Worm (Caenorhabditis elegans) whole organism, L1 larva: ENCODE results near the gene srh-231.
A peak's percentile ranks its signal among the peaks of the same experiment; 100 is the strongest.
"Not testable (repeated sequence)": the region's sequence is repeated elsewhere in the genome, so short reads cannot be mapped to it uniquely, and the experiment has no call there.

Experiments
- C04F5.9 ChIP-seq: sonication (generic microtip); optimal IDR thresholded peaks from 2 replicates; lab custom pipeline; 2016; ENCODE audit warnings: missing genetic modification characterization, missing compliant biosample characterization
- C34B4.2 ChIP-seq: sonication (generic microtip); optimal IDR thresholded peaks from 2 replicates; lab custom pipeline; 2017; ENCODE audit warnings: mild to moderate bottlenecking, missing genetic modification characterization, missing compliant biosample characterization
- aha-1 ChIP-seq: fragments of 150-350 bp; optimal IDR thresholded peaks from 2 replicates; lab custom pipeline; 2014; ENCODE audit warnings: missing biosample characterization, missing genetic modification characterization
- ama-1 ChIP-seq: fragments of 150-350 bp; optimal IDR thresholded peaks from 2 replicates; lab custom pipeline; 2014
- blmp-1 ChIP-seq: fragments of 150-350 bp; optimal IDR thresholded peaks from 2 replicates; lab custom pipeline; 2014; ENCODE audit warnings: missing biosample characterization, missing genetic modification characterization
- ceh-82 ChIP-seq, 3 experiments: fragments of 150-350 bp in 1 of 3; sonication (generic microtip) in 2 of 3; optimal IDR thresholded peaks; 2 replicates each; lab custom pipeline; 2014 to 2017; ENCODE audit warnings: missing biosample characterization in 3 of 3, missing genetic modification characterization in 3 of 3
- ces-1 ChIP-seq: fragments of 150-350 bp; optimal IDR thresholded peaks from 2 replicates; lab custom pipeline; 2014; ENCODE audit warnings: missing biosample characterization, missing genetic modification reagents, missing genetic modification characterization
- dpl-1 ChIP-seq, 3 experiments: fragments of 150-350 bp in 2 of 3; sonication (generic microtip) in 1 of 3; optimal IDR thresholded peaks; 2 replicates each; lab custom pipeline; 2014 to 2017; ENCODE audit warnings: missing biosample characterization in 3 of 3, missing genetic modification characterization in 3 of 3, missing genetic modification reagents in 3 of 3
- efl-1 ChIP-seq, 4 experiments: fragments of 150-350 bp; optimal IDR thresholded peaks in 3 of 4; peaks in 1 of 4; 1 replicate in 1 of 4; 2 replicates in 3 of 4; lab custom pipeline; 2014; ENCODE audit warnings: missing biosample characterization in 2 of 4, missing genetic modification characterization in 2 of 4, missing genetic modification reagents in 2 of 4
- fkh-4 ChIP-seq: sonication (generic microtip); optimal IDR thresholded peaks from 2 replicates; lab custom pipeline; 2016; ENCODE audit warnings: missing compliant biosample characterization, missing genetic modification characterization, borderline replicate concordance
- fkh-8 ChIP-seq: sonication (generic microtip); optimal IDR thresholded peaks from 2 replicates; lab custom pipeline; 2016; ENCODE audit warnings: mild to moderate bottlenecking, missing genetic modification characterization, missing compliant biosample characterization
- fos-1 ChIP-seq: fragments of 150-350 bp; optimal IDR thresholded peaks from 2 replicates; lab custom pipeline; 2014; ENCODE audit warnings: missing biosample characterization, missing genetic modification characterization
- grh-1 ChIP-seq: fragments of 200-800 bp; sonication (Bioruptor generic); IDR thresholded peaks from 2 replicates; pipeline ENCODE4 v1.3.6; 2022; ENCODE audit warnings: missing genetic modification reagents, missing genetic modification characterization, missing compliant biosample characterization
- hlh-4 ChIP-seq: sonication (generic microtip); optimal IDR thresholded peaks from 2 replicates; lab custom pipeline; 2016; ENCODE audit warnings: mild to moderate bottlenecking, missing genetic modification characterization, missing compliant biosample characterization
- hpl-2 ChIP-seq: fragments of 150-350 bp; optimal IDR thresholded peaks from 2 replicates; lab custom pipeline; 2014; ENCODE audit warnings: missing biosample characterization, missing genetic modification reagents, missing genetic modification characterization
- irx-1 ChIP-seq: sonication (generic microtip); optimal IDR thresholded peaks from 2 replicates; lab custom pipeline; 2016; ENCODE audit warnings: missing genetic modification characterization, missing compliant biosample characterization
- lin-13 ChIP-seq: fragments of 150-350 bp; optimal IDR thresholded peaks from 2 replicates; lab custom pipeline; 2014; ENCODE audit warnings: missing biosample characterization, missing genetic modification reagents, missing genetic modification characterization
- lin-15B ChIP-seq: fragments of 150-350 bp; sonication (generic microtip); optimal IDR thresholded peaks from 3 replicates; lab custom pipeline; 2014; ENCODE audit warnings: missing biosample characterization, missing genetic modification characterization
- lin-35 ChIP-seq, 2 experiments: fragments of 150-350 bp; optimal IDR thresholded peaks; 2 replicates each; lab custom pipeline; 2014; ENCODE audit warnings: missing biosample characterization in 2 of 2, missing genetic modification characterization in 2 of 2, missing genetic modification reagents in 2 of 2
- lir-3 ChIP-seq: sonication (generic microtip); optimal IDR thresholded peaks from 2 replicates; lab custom pipeline; 2016; ENCODE audit warnings: mild to moderate bottlenecking, missing genetic modification characterization, moderate library complexity, missing compliant biosample characterization; ENCODE audit not compliant: poor library complexity
- mab-9 ChIP-seq: fragments of 200-800 bp; sonication (Bioruptor generic); IDR thresholded peaks from 2 replicates; pipeline ENCODE4 v1.3.6; 2022; ENCODE audit warnings: missing genetic modification reagents, missing genetic modification characterization, missing compliant biosample characterization
- mdl-1 ChIP-seq, 2 experiments: fragments of 150-350 bp; optimal IDR thresholded peaks; 2 replicates each; lab custom pipeline; 2014 to 2017; ENCODE audit warnings: missing biosample characterization in 2 of 2, missing genetic modification characterization in 2 of 2, inconsistent platforms in 1 of 2
- nhr-19 ChIP-seq: fragments of 200-800 bp; sonication (Bioruptor generic); conservative IDR thresholded peaks from 2 replicates; pipeline ENCODE4 v1.3.6; 2022; ENCODE audit warnings: missing genetic modification characterization, missing compliant biosample characterization
- nhr-20 ChIP-seq: sonication (generic microtip); optimal IDR thresholded peaks from 2 replicates; lab custom pipeline; 2016; ENCODE audit warnings: mild to moderate bottlenecking, missing genetic modification characterization, missing compliant biosample characterization
- nhr-237 ChIP-seq: fragments of 150-350 bp; optimal IDR thresholded peaks from 2 replicates; lab custom pipeline; 2014; ENCODE audit warnings: missing biosample characterization, missing genetic modification characterization
- nhr-71 ChIP-seq: sonication (generic microtip); optimal IDR thresholded peaks from 2 replicates; lab custom pipeline; 2016; ENCODE audit warnings: mild to moderate bottlenecking, missing genetic modification characterization, moderate library complexity, missing compliant biosample characterization
- nhr-84 ChIP-seq: sonication (generic microtip); optimal IDR thresholded peaks from 2 replicates; lab custom pipeline; 2017; ENCODE audit warnings: missing biosample characterization, missing genetic modification characterization
- pag-3 ChIP-seq: sonication (generic microtip); optimal IDR thresholded peaks from 2 replicates; lab custom pipeline; 2017; ENCODE audit warnings: missing genetic modification characterization, mild to moderate bottlenecking, missing compliant biosample characterization, antibody characterized with exemption, borderline replicate concordance; ENCODE audit not compliant: insufficient read depth
- pqm-1 ChIP-seq: sonication (generic microtip); optimal IDR thresholded peaks from 3 replicates; lab custom pipeline; 2017; ENCODE audit warnings: missing biosample characterization, missing genetic modification characterization
- rnt-1 ChIP-seq: sonication (generic microtip); optimal IDR thresholded peaks from 2 replicates; lab custom pipeline; 2016; ENCODE audit warnings: mild to moderate bottlenecking, missing genetic modification characterization, moderate library complexity, missing compliant biosample characterization
- snpc-4 ChIP-seq: fragments of 150-350 bp; optimal IDR thresholded peaks from 2 replicates; lab custom pipeline; 2014; ENCODE audit warnings: missing biosample characterization, missing genetic modification characterization
- snu-23 ChIP-seq: sonication (generic microtip); optimal IDR thresholded peaks from 2 replicates; lab custom pipeline; 2016; ENCODE audit warnings: missing genetic modification characterization, missing compliant biosample characterization
- sox-4 ChIP-seq: sonication (generic microtip); optimal IDR thresholded peaks from 2 replicates; lab custom pipeline; 2016; ENCODE audit warnings: missing genetic modification characterization, missing compliant biosample characterization
- sptf-1 ChIP-seq: fragments of 150-350 bp; optimal IDR thresholded peaks from 2 replicates; lab custom pipeline; 2014; ENCODE audit warnings: missing biosample characterization, missing genetic modification characterization
- sup-37 ChIP-seq: fragments of 200-800 bp; sonication (Bioruptor generic); optimal IDR thresholded peaks from 2 replicates; lab custom pipeline; 2018; ENCODE audit warnings: mild to moderate bottlenecking, missing genetic modification characterization, missing compliant biosample characterization
- swsn-7 ChIP-seq: sonication (generic microtip); optimal IDR thresholded peaks from 2 replicates; lab custom pipeline; 2016; ENCODE audit warnings: missing genetic modification characterization, missing compliant biosample characterization
- unc-98 ChIP-seq: fragments of 200-800 bp; sonication (Bioruptor generic); IDR thresholded peaks from 2 replicates; pipeline ENCODE4 v1.3.6; 2022; ENCODE audit warnings: missing genetic modification characterization, missing compliant biosample characterization
- xbp-1 ChIP-seq: sonication (generic microtip); optimal IDR thresholded peaks from 2 replicates; lab custom pipeline; 2016; ENCODE audit warnings: missing genetic modification characterization, missing compliant biosample characterization
- zip-4 ChIP-seq: fragments of 200-800 bp; sonication (Bioruptor generic); optimal IDR thresholded peaks from 2 replicates; lab custom pipeline; 2018; ENCODE audit warnings: mild to moderate bottlenecking, missing genetic modification characterization, moderate library complexity, missing compliant biosample characterization

srh-231 gene

ce11 chrV:7349541-7349940 lies 2.5 kb downstream of the srh-231 start, which contains the start of gene nhr-149:
Gene nhr-149 (minus strand): TSS chrV:7349641.
- TF ChIP-seq ceh-82 (tag; optimal IDR thresholded peaks at IDR 0.05; lab: Kevin White, UChicago) (no peak), hpl-2 (GFP tag; lab: Kevin White, UChicago) (no peak)

DNA sequence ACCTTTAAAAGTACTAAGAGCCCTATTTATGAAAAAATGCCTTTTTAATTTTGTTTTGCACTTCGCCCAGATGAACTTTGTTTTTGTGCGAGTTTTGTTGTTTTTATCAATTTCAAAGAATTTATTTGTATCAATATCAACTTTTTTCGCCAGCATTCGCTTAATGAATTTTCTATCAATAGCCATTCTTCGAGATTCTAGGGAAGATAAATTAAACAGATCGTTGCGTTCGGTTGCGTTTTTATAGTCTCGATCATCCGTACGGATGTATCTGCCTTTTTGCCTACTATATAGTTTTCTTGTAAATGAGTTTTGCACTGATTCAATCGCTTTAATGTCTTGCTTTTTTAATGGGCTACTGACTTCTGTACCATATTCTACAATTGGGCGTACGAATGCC lies 6.5 kb downstream of the srh-231 start, which contains the start of gene nhr-147:
Gene nhr-147 (plus strand): TSS at position 301 of the 400 bp plus-strand sequence.
- TF ChIP-seq snpc-4 (tag; lab: Kevin White, UChicago); hlh-4 (tag; lab: Kevin White, UChicago); hpl-2 (GFP tag; lab: Kevin White, UChicago): not testable (repeated sequence)

ce11 chrV:7343522-7343921 lies 8.5 kb downstream of the srh-231 start, which contains the start of gene srh-244:
Gene srh-244 (plus strand): TSS chrV:7343822.
- TF ChIP-seq lin-13 (GFP tag; lab: Kevin White, UChicago), result no peak
- no peak for TF ChIP-seq lin-15B (tag; lab: Kevin White, UChicago)

ce11 chrV:7341942-7342341 lies 10.1 kb downstream of the srh-231 start, which contains the start of the genes nhr-263 and nhr-148:
Gene nhr-263 (minus strand): TSS chrV:7342042.
Gene nhr-148 (plus strand): TSS chrV:7342156.
- TF ChIP-seq blmp-1 (tag; lab: Kevin White, UChicago), result peak; percentile 2
- no peak for TF ChIP-seq nhr-71 (tag; lab: Kevin White, UChicago)

- no peak for TF ChIP-seq lir-3 (tag; lab: Kevin White, UChicago)
- TF ChIP-seq fos-1 (tag; lab: Kevin White, UChicago), result no peak
- TF ChIP-seq fkh-4 (tag; lab: Kevin White, UChicago), result no peak
- TF ChIP-seq dpl-1 (GFP tag; optimal IDR thresholded peaks at IDR 0.05; lab: Kevin White, UChicago), result no peak
- TF ChIP-seq C34B4.2 (tag; lab: Kevin White, UChicago), result no peak
- no peak for TF ChIP-seq mdl-1 (tag; optimal IDR thresholded peaks at IDR 0.05; lab: Kevin White, UChicago)
- no peak for TF ChIP-seq nhr-71 (tag; lab: Kevin White, UChicago)
- TF ChIP-seq ces-1, result no peak
- TF ChIP-seq lin-35 (GFP tag; optimal IDR thresholded peaks at IDR 0.05; lab: Kevin White, UChicago), result no peak
- no peak for TF ChIP-seq zip-4 (GFP tag; lab: Kevin White, UChicago)
- TF ChIP-seq nhr-20 (tag; lab: Kevin White, UChicago), result no peak
- TF ChIP-seq fkh-8, result no peak
- TF ChIP-seq nhr-84, result no peak
- no peak for TF ChIP-seq sup-37 (GFP tag; lab: Kevin White, UChicago)
- no peak for TF ChIP-seq pag-3 (tag; lab: Kevin White, UChicago)
- TF ChIP-seq xbp-1, result no peak
- TF ChIP-seq pqm-1 (tag; lab: Kevin White, UChicago), result no peak
- no peak for TF ChIP-seq irx-1 (tag; lab: Kevin White, UChicago)
- TF ChIP-seq, all 84 proteins: peak for 0
These were observed 12.2 kb downstream of the srh-231 start, which contains the start of gene srh-187 for ce11 chrV:7339831-7340230. Gene srh-187 (minus strand): TSS chrV:7339931.

ce11 chrV:7337218-7337617 lies 14.8 kb downstream of the srh-231 start, which contains the start of gene F10G2.7:
Gene F10G2.7 (minus strand): TSS chrV:7337318.
- not testable (repeated sequence) for TF ChIP-seq snu-23; xbp-1; efl-1 (optimal IDR thresholded peaks at IDR 0.05; lab: Kevin White, UChicago); efl-1 (GFP tag; optimal IDR thresholded peaks at IDR 0.05 in 1 of 2; lab: Kevin White, UChicago)
- TF ChIP-seq, all 84 proteins: peak for 0; not testable (repeated sequence) for 84

DNA sequence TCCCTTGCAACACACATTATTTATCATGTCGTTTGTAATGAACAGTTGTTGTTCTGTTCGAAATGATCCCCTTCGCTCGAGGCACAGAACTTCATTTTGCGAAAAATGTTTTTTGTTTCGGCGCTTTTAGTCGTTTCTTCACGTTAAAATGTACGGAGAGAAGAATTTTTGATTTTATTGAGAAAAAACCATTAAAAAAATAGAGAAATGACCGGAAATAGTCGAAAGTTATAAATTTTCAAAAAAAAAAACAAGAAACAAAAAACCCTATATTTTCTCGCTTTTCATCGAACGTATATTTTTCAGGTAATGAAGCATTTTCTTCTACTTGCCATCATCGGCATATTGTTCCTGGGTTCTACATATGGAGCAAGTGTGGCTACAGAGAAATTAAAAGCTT lies 19.8 kb downstream of the srh-231 start, which contains the start of gene F10G2.1:
Gene F10G2.1 (plus strand): TSS at position 301 of the 400 bp plus-strand sequence.
- no peak for TF ChIP-seq nhr-237 (tag; lab: Kevin White, UChicago)
- TF ChIP-seq mab-9 (GFP tag; lab: Robert Waterston, UW), result no peak
- no peak for TF ChIP-seq sox-4
- no peak for TF ChIP-seq aha-1 (tag; lab: Kevin White, UChicago)
- no peak for TF ChIP-seq swsn-7 (tag; lab: Kevin White, UChicago)
- TF ChIP-seq hlh-4 (tag; lab: Kevin White, UChicago), result no peak
- TF ChIP-seq fos-1 (tag; lab: Kevin White, UChicago), result no peak
- TF ChIP-seq C04F5.9 (tag; lab: Kevin White, UChicago), result no peak
- no peak for TF ChIP-seq dpl-1 (GFP tag; optimal IDR thresholded peaks at IDR 0.05; lab: Kevin White, UChicago)
- no peak for TF ChIP-seq nhr-19 (GFP tag; lab: Robert Waterston, UW)
- TF ChIP-seq sptf-1 (tag; lab: Kevin White, UChicago), result no peak
- no peak for TF ChIP-seq nhr-84
- no peak for TF ChIP-seq rnt-1 (tag; lab: Kevin White, UChicago)
- no peak for TF ChIP-seq ama-1 (lab: Kevin White, UChicago)
- no peak for TF ChIP-seq unc-98 (GFP tag; lab: Robert Waterston, UW)
- TF ChIP-seq fkh-8, result no peak
- no peak for TF ChIP-seq grh-1
